Worm (Caenorhabditis elegans): Measurements from ENCODE around the gene F13H8.8.
A peak's percentile ranks its signal among the peaks of the same experiment; 100 is the strongest.

Gene F13H8.8

ce11 chrII:6259867-6260266 is 8.0 kb downstream of the F13H8.8 start, which contains the start of gene F13H8.11:
Gene F13H8.11 (minus strand): TSS chrII:6260021.
- TF ChIP-seq flt-1 (GFP tag; IDR thresholded peaks at IDR 0.05) (no peak), ztf-23 (GFP tag; IDR thresholded peaks at IDR 0.05) (no peak), tab-1 (GFP tag; IDR thresholded peaks at IDR 0.05) (no peak)

- TF ChIP-seq ztf-29 (GFP tag; IDR thresholded peaks at IDR 0.05) (no peak), flt-1 (GFP tag; IDR thresholded peaks at IDR 0.05) (no peak), ztf-23 (GFP tag; IDR thresholded peaks at IDR 0.05) (no peak), cog-1 (tag; optimal IDR thresholded peaks at IDR 0.05) (no peak), tab-1 (GFP tag; IDR thresholded peaks at IDR 0.05) (no peak), med-1 (GFP tag; optimal IDR thresholded peaks at IDR 0.05; ENCODE audit: insufficient read depth) (no peak), klf-2 (GFP tag; conservative IDR thresholded peaks at IDR 0.05) (no peak), ref-1 (GFP tag; conservative IDR thresholded peaks at IDR 0.05) (no peak)
These were observed 10.5 kb downstream of the F13H8.8 start for ce11 chrII:6257220-6257877.

ce11 chrII:6256024-6256423 is 11.9 kb downstream of the F13H8.8 start, which contains the start of gene F13H8.5:
Gene F13H8.5 (minus strand): TSS chrII:6256124.
- TF ChIP-seq T22C8.4 (GFP tag; IDR thresholded peaks at IDR 0.05) (no peak), med-1 (GFP tag; optimal IDR thresholded peaks at IDR 0.05; ENCODE audit: insufficient read depth) (no peak), ztf-23 (GFP tag; IDR thresholded peaks at IDR 0.05) (no peak), ztf-29 (GFP tag; IDR thresholded peaks at IDR 0.05) (no peak), ref-1 (GFP tag; conservative IDR thresholded peaks at IDR 0.05) (no peak), tab-1 (GFP tag; IDR thresholded peaks at IDR 0.05) (no peak), cog-1 (tag; optimal IDR thresholded peaks at IDR 0.05) (no peak), klf-2 (GFP tag; conservative IDR thresholded peaks at IDR 0.05) (no peak), flt-1 (GFP tag; IDR thresholded peaks at IDR 0.05) (no peak)

DNA sequence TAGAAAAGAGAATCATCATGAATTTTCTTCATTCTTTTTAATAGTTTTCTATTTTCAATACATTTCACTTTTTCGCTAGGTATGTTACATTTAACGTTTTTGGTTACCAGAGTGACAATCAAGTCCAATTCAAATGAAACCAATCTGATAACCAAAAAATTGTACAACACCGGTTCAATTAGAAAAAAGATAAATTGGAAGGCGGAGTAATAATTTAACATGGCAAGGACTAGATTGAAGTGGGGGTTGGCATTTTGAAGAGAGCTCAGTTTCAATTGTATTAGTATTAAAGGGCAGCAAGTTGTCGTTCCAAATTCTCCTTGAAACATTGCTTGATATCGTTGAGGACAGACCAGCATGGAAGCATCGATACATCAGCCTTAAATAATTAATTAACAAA is 15.2 kb downstream of the F13H8.8 start:
- no peak for TF ChIP-seq flt-1 (GFP tag; IDR thresholded peaks at IDR 0.05)
- TF ChIP-seq klf-2 (GFP tag; conservative IDR thresholded peaks at IDR 0.05) = no peak
- no peak for TF ChIP-seq ztf-23 (GFP tag; IDR thresholded peaks at IDR 0.05)
- TF ChIP-seq T22C8.4 (GFP tag; IDR thresholded peaks at IDR 0.05) = no peak
- TF ChIP-seq cog-1 (tag; optimal IDR thresholded peaks at IDR 0.05) = no peak
- no peak for TF ChIP-seq ref-1 (GFP tag; conservative IDR thresholded peaks at IDR 0.05)
- no peak for TF ChIP-seq ztf-29 (GFP tag; IDR thresholded peaks at IDR 0.05)
- no peak for TF ChIP-seq med-1 (GFP tag; optimal IDR thresholded peaks at IDR 0.05; ENCODE audit: insufficient read depth)
- no peak for TF ChIP-seq tab-1 (GFP tag; IDR thresholded peaks at IDR 0.05)

ce11 chrII:6250782-6251461 is 17.0 kb downstream of the F13H8.8 start, which contains the start of gene phb-2:
Gene phb-2 (plus strand): TSS chrII:6251411.
- TF ChIP-seq flt-1 (GFP tag; IDR thresholded peaks at IDR 0.05) (0 out of 2 replicates have a peak, but pooled peaks have one; percentile 51), cog-1 (tag; optimal IDR thresholded peaks at IDR 0.05) (no peak)

DNA sequence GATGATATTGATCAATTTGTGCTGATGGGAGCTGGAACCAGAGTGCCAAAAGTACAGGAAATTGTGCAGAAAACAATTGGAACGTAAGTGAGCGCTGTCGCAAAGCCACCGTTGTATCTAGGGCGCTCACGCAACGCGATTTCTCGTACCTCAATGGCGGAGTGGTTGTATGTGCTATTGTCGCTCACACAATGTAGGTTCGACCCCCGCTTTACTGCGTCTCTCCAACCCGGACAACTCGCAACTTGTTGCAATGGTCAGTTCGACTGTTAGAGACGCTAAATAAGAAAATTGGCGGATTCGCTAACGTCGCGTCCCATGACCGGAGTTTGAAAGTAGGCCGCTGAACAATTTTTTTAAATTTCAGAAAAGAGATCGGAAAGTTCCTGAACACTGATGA is 19.4 kb downstream of the F13H8.8 start:
- peak; percentile 83 for TF ChIP-seq ref-1 (GFP tag; conservative IDR thresholded peaks at IDR 0.05)
- TF ChIP-seq flt-1 (GFP tag; IDR thresholded peaks at IDR 0.05) = peak; percentile 92
- TF ChIP-seq ztf-23 (GFP tag; IDR thresholded peaks at IDR 0.05) = peak; percentile 90
- peak; percentile 43 for TF ChIP-seq cog-1 (tag; optimal IDR thresholded peaks at IDR 0.05)
- peak; percentile 71 for TF ChIP-seq klf-2 (GFP tag; conservative IDR thresholded peaks at IDR 0.05)
- peak; percentile 20 for TF ChIP-seq med-1 (GFP tag; optimal IDR thresholded peaks at IDR 0.05; ENCODE audit: insufficient read depth)
- peak; percentile 91 for TF ChIP-seq tab-1 (GFP tag; IDR thresholded peaks at IDR 0.05)
- no peak; the same call in 1 of the 2 replicates for TF ChIP-seq T22C8.4 (GFP tag; IDR thresholded peaks at IDR 0.05)
- TF ChIP-seq ztf-29 (GFP tag; IDR thresholded peaks at IDR 0.05) = peak; percentile 66

DNA sequence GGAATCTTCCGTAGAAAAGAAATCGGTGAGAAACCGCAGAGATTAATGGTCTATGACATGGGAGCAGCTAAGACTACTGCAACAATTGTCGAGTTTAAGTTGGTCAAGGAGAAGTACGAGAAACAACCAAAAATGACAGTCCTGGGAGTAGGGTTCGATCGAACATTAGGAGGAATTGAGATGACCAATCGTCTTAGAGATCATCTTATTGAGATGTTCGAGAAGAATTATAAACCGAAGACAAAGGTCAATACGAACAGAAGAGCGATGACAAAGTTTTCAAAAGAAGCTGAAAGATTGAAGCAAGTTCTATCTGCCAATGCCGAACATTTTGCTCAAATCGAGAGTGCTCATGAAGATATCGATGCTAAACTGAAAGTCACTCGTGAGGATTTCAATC is 19.9 kb downstream of the F13H8.8 start:
- no peak for TF ChIP-seq ztf-29 (GFP tag; IDR thresholded peaks at IDR 0.05)
- TF ChIP-seq ref-1 (GFP tag; conservative IDR thresholded peaks at IDR 0.05) = no peak
- no peak for TF ChIP-seq ztf-23 (GFP tag; IDR thresholded peaks at IDR 0.05)
- TF ChIP-seq tab-1 (GFP tag; IDR thresholded peaks at IDR 0.05) = no peak
- TF ChIP-seq flt-1 (GFP tag; IDR thresholded peaks at IDR 0.05) = no peak
- no peak for TF ChIP-seq klf-2 (GFP tag; conservative IDR thresholded peaks at IDR 0.05)
- TF ChIP-seq T22C8.4 (GFP tag; IDR thresholded peaks at IDR 0.05) = no peak
- TF ChIP-seq cog-1 (tag; optimal IDR thresholded peaks at IDR 0.05) = no peak
- TF ChIP-seq med-1 (GFP tag; optimal IDR thresholded peaks at IDR 0.05; ENCODE audit: insufficient read depth) = no peak

- TF ChIP-seq T22C8.4 (GFP tag; IDR thresholded peaks at IDR 0.05) = no peak
- TF ChIP-seq tab-1 (GFP tag; IDR thresholded peaks at IDR 0.05) = no peak
- TF ChIP-seq flt-1 (GFP tag; IDR thresholded peaks at IDR 0.05) = no peak
- TF ChIP-seq ztf-29 (GFP tag; IDR thresholded peaks at IDR 0.05) = no peak
- no peak for TF ChIP-seq ref-1 (GFP tag; conservative IDR thresholded peaks at IDR 0.05)
- no peak for TF ChIP-seq ztf-23 (GFP tag; IDR thresholded peaks at IDR 0.05)
- no peak for TF ChIP-seq med-1 (GFP tag; optimal IDR thresholded peaks at IDR 0.05; ENCODE audit: insufficient read depth)
- no peak for TF ChIP-seq cog-1 (tag; optimal IDR thresholded peaks at IDR 0.05)
These were observed 20.9 kb downstream of the F13H8.8 start, which contains the start of gene T24H7.2 for ce11 chrII:6247011-6247410. Gene T24H7.2 (plus strand): TSS chrII:6247311.

- TF ChIP-seq tab-1 (GFP tag; IDR thresholded peaks at IDR 0.05) (no peak), ztf-29 (GFP tag; IDR thresholded peaks at IDR 0.05) (no peak), T22C8.4 (GFP tag; IDR thresholded peaks at IDR 0.05) (no peak), ztf-23 (GFP tag; IDR thresholded peaks at IDR 0.05) (no peak), ref-1 (GFP tag; conservative IDR thresholded peaks at IDR 0.05) (no peak), klf-2 (GFP tag; conservative IDR thresholded peaks at IDR 0.05) (no peak), flt-1 (GFP tag; IDR thresholded peaks at IDR 0.05) (no peak), med-1 (GFP tag; optimal IDR thresholded peaks at IDR 0.05; ENCODE audit: insufficient read depth) (no peak), cog-1 (tag; optimal IDR thresholded peaks at IDR 0.05) (no peak)
These were observed 21.8 kb downstream of the F13H8.8 start, which contains the start of gene lelo-1 for ce11 chrII:6246054-6246453. Gene lelo-1 (plus strand): TSS chrII:6246354.
